Fruit fly (Drosophila melanogaster): ENCODE data around the gene Nnf1b.
A peak's percentile ranks its signal among the peaks of the same experiment; 100 is the strongest.

Nnf1b gene

DNA sequence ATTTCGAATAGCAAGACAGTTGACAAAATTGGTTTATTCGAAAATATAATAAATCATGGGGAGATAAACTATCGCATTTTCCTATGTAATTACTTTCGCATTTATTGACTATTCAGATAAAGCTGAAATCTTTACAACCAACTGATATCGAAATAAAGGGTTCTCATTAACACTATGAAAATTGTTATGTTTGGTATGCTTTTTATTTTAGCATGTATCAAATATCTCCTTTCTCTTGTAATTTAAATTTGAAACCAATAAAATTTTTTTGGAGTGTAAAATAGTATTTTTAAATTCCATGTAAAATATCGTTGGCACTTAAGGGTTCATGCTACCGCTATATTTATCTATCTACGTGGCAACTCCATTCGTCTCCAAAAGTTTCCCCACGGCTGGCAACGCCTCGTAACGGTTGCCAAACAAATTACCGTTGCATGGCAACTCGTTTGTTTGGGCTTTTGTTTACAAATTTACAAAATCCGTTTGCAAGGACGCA, 44.7 kb downstream of the Nnf1b start, which contains the start of gene CG13949 (continued):
- TF ChIP-seq CG7556 (GFP tag; optimal IDR thresholded peaks at IDR 0.05) (peak; percentile 60), CG33557 (GFP tag; optimal IDR thresholded peaks at IDR 0.05) (no peak), tll (GFP tag; optimal IDR thresholded peaks at IDR 0.05) (no peak), CG3995 (GFP tag; optimal IDR thresholded peaks at IDR 0.05) (peak; percentile 70), CG12391 (tag; optimal IDR thresholded peaks at IDR 0.05) (peak; percentile 81), CG6683 (GFP tag; optimal IDR thresholded peaks at IDR 0.05) (no peak), Bgb (GFP tag; IDR thresholded peaks at IDR 0.05; ENCODE audit: partially characterized antibody) (peak; percentile 65; the same call in 1 of the 2 replicates), CG10209 (GFP tag; optimal IDR thresholded peaks at IDR 0.05) (peak; percentile 44), CG43689 (GFP tag; IDR thresholded peaks at IDR 0.05) (peak; percentile 19; the same call in 1 of the 2 replicates), oc (tag; optimal IDR thresholded peaks at IDR 0.05) (peak; percentile 60), kah (GFP tag; optimal IDR thresholded peaks at IDR 0.05) (peak; percentile 1), CG11504 (tag; optimal IDR thresholded peaks at IDR 0.05) (peak; percentile 83), BEAF-32 (GFP tag; optimal IDR thresholded peaks at IDR 0.05) (peak; percentile 65), Med (GFP tag) (peak; percentile 89), CG32767 (GFP tag; IDR thresholded peaks at IDR 0.05) (no peak), sens (GFP tag) (peak; percentile 94), Ets65A (GFP tag) (peak; percentile 89), cad (GFP tag; optimal IDR thresholded peaks at IDR 0.05) (no peak), jigr1 (GFP tag; IDR thresholded peaks at IDR 0.05) (no peak), Dad (GFP tag; optimal IDR thresholded peaks at IDR 0.05) (no peak), gsb (GFP tag; IDR thresholded peaks at IDR 0.05) (peak; percentile 24; the same call in 1 of the 2 replicates), pfk (GFP tag; optimal IDR thresholded peaks at IDR 0.05) (no peak), kni (GFP tag; optimal IDR thresholded peaks at IDR 0.05) (no peak), jing (GFP tag; optimal IDR thresholded peaks at IDR 0.05) (no peak), nom (GFP tag; optimal IDR thresholded peaks at IDR 0.05) (no peak), Kr (GFP tag; optimal IDR thresholded peaks at IDR 0.05) (no peak), zfh2 (GFP tag; optimal IDR thresholded peaks at IDR 0.05) (peak; percentile 57), CG15696 (tag; optimal IDR thresholded peaks at IDR 0.05) (peak; percentile 15), GATAe (GFP tag; conservative IDR thresholded peaks at IDR 0.05) (peak; percentile 65; the same call in 1 of the 2 replicates), CG17361 (GFP tag; IDR thresholded peaks at IDR 0.05) (peak; percentile 66; the same call in 2 of the 3 replicates), Tbp (GFP tag; optimal IDR thresholded peaks at IDR 0.05) (no peak), prd (optimal IDR thresholded peaks at IDR 0.05) (no peak), prd (GFP tag; IDR thresholded peaks at IDR 0.05) (peak; percentile 80), Side (GFP tag; optimal IDR thresholded peaks at IDR 0.05) (peak; percentile 41), CG1792 (GFP tag; optimal IDR thresholded peaks at IDR 0.05) (peak; percentile 47), Pdp1 (GFP tag; optimal IDR thresholded peaks at IDR 0.05) (peak; percentile 1 to 66), bab2 (GFP tag; optimal IDR thresholded peaks at IDR 0.05) (peak; percentile 51), crp (GFP tag; optimal IDR thresholded peaks at IDR 0.05) (no peak), lov (optimal IDR thresholded peaks at IDR 0.05) (no peak), lov (GFP tag; IDR thresholded peaks at IDR 0.05) (no peak), zen2 (GFP tag; IDR thresholded peaks at IDR 0.05; ENCODE audit: partially characterized antibody) (no peak), CG11247 (GFP tag; IDR thresholded peaks at IDR 0.05) (peak; percentile 72), dati (GFP tag; IDR thresholded peaks at IDR 0.05) (peak; percentile 60; the same call in 1 of the 2 replicates)

All from whole organism, embryonic.